Worm (Caenorhabditis elegans) whole organism, young adult: ENCODE results near the gene C35A5.4.
"Not testable (repeated sequence)": the region's sequence is repeated elsewhere in the genome, so short reads cannot be mapped to it uniquely, and the experiment has no call there.

ENCODE experiments used
- C17E4.6 ChIP-seq: fragments of 200-800 bp; sonication (Bioruptor generic); IDR thresholded peaks from 2 replicates; pipeline ENCODE4 v1.3.6; 2022; ENCODE audit warnings: missing genetic modification reagents, missing genetic modification characterization, missing compliant biosample characterization
- dpl-1 ChIP-seq: fragments of 150-350 bp; optimal IDR thresholded peaks from 2 replicates; lab custom pipeline; 2014; ENCODE audit warnings: missing biosample characterization, missing genetic modification reagents, missing genetic modification characterization
- efl-1 ChIP-seq: fragments of 150-350 bp; optimal IDR thresholded peaks from 2 replicates; lab custom pipeline; 2014; ENCODE audit warnings: missing biosample characterization, missing genetic modification reagents, missing genetic modification characterization
- lin-40 ChIP-seq: sonication (generic microtip); optimal IDR thresholded peaks from 2 replicates; lab custom pipeline; 2016; ENCODE audit warnings: missing genetic modification characterization, mild to moderate bottlenecking, missing compliant biosample characterization, missing genotype, missing genetic modification reagents
- unc-62 ChIP-seq: fragments of 150-350 bp; optimal IDR thresholded peaks from 2 replicates; lab custom pipeline; 2014; ENCODE audit warnings: missing biosample characterization, missing genetic modification reagents, missing genetic modification characterization
- ztf-22 ChIP-seq: fragments of 200-800 bp; sonication (Bioruptor generic); optimal IDR thresholded peaks from 2 replicates; lab custom pipeline; 2018; ENCODE audit warnings: mild to moderate bottlenecking, missing genetic modification characterization, moderate library complexity, missing compliant biosample characterization

- TF ChIP-seq C17E4.6 (GFP tag; lab: Robert Waterston, UW); dpl-1 (GFP tag; lab: Kevin White, UChicago); efl-1 (GFP tag; lab: Kevin White, UChicago); lin-40 (tag; lab: Kevin White, UChicago); ztf-22 (GFP tag; lab: Kevin White, UChicago); unc-62 (GFP tag; lab: Kevin White, UChicago): not testable (repeated sequence)
These were observed 46.9 kb upstream of the C35A5.4 start for ce11 chrV:10449947-10450346.
